Fruit fly (Drosophila melanogaster) whole organism: ENCODE measurements around the gene CG15579.

Experiments
- CG8478 ChIP-seq: fragments of >200 bp; optimal IDR thresholded peaks from 2 replicates; lab custom pipeline; 2018; ENCODE audit warnings: inconsistent platforms
- psq ChIP-seq: fragments of >200 bp; optimal IDR thresholded peaks from 2 replicates; lab custom pipeline; 2017
- usp ChIP-seq: fragments of >200 bp; optimal IDR thresholded peaks from 2 replicates; lab custom pipeline; 2017; ENCODE audit warnings: missing biosample characterization, missing genetic modification characterization, mixed read lengths

DNA sequence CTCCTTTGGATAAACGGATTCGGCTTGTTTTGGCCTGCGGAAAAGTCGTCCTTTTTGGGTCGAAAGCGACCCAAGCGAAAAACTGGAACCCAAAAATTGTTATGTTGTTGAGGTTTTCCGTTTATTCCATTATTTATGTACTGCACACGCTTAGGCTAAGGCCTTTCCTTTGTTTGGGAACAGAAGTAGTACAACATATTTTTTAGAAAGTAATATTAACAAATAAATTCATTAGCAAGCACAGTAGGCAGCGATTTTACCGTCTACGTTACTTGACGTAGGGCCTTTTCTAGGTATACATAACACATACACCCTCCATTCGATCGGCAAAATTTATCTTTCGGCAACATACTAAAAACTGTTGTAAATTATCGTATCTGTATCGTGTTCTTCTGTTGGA is 43.2 kb downstream of the CG15579 start, which contains the start of gene CG15572:
- TF ChIP-seq CG8478 (lab: Kevin White, UChicago) (no peak), usp (no peak), psq (lab: Kevin White, UChicago) (no peak)
